Worm (Caenorhabditis elegans) whole organism, L2 larva: Measurements from ENCODE around the gene D2096.5.

Experiments
- fos-1 ChIP-seq: fragments of 150-350 bp; optimal IDR thresholded peaks from 2 replicates; lab custom pipeline; 2014; ENCODE audit warnings: missing biosample characterization, missing genetic modification characterization
- nhr-10 ChIP-seq: sonication (generic microtip); optimal IDR thresholded peaks from 2 replicates; lab custom pipeline; 2017; ENCODE audit warnings: missing biosample characterization, missing genetic modification characterization
- peb-1 ChIP-seq: fragments of 150-350 bp; optimal IDR thresholded peaks from 2 replicates; lab custom pipeline; 2014; ENCODE audit warnings: missing biosample characterization, missing genetic modification characterization
- skn-1 ChIP-seq: sonication (generic microtip); optimal IDR thresholded peaks from 2 replicates; lab custom pipeline; 2017; ENCODE audit warnings: missing biosample characterization, missing genetic modification characterization
- snpc-4 ChIP-seq: fragments of 150-350 bp; optimal IDR thresholded peaks from 2 replicates; lab custom pipeline; 2014; ENCODE audit warnings: missing biosample characterization, missing genetic modification characterization
- unc-62 ChIP-seq: fragments of 150-350 bp; optimal IDR thresholded peaks from 2 replicates; lab custom pipeline; 2014; ENCODE audit warnings: missing biosample characterization, missing genetic modification reagents, missing genetic modification characterization

- no peak for TF ChIP-seq peb-1 (tag; lab: Kevin White, UChicago)
- no peak for TF ChIP-seq unc-62 (GFP tag; lab: Kevin White, UChicago)
- no peak for TF ChIP-seq fos-1 (tag; lab: Kevin White, UChicago)
- no peak for TF ChIP-seq snpc-4 (tag; lab: Kevin White, UChicago)
- TF ChIP-seq skn-1 (tag; lab: Kevin White, UChicago), result no peak
- no peak for TF ChIP-seq nhr-10 (tag; lab: Kevin White, UChicago)
Observed at ce11 chrIV:8332526-8332925, 27.0 kb downstream of the D2096.5 start, which contains the start of gene lys-10.
